Fruit fly (Drosophila melanogaster) whole organism, prepupa: Measurements from ENCODE around the gene Charon.
A peak's percentile ranks its signal among the peaks of the same experiment; 100 is the strongest.

ENCODE experiments used
- Blimp-1 ChIP-seq: fragments of 200-800 bp; sonication (Bioruptor generic); optimal IDR thresholded peaks from 3 replicates; lab custom pipeline; 2017; ENCODE audit warnings: missing biosample characterization, missing genetic modification characterization, mild to moderate bottlenecking, moderate library complexity, missing genetic modification reagents
- CG10631 ChIP-seq: fragments of 200-800 bp; sonication (Bioruptor generic); optimal IDR thresholded peaks from 2 replicates; lab custom pipeline; 2016; ENCODE audit warnings: missing biosample characterization, missing genetic modification characterization
- CG10669 ChIP-seq: fragments of 200-800 bp; sonication (Bioruptor generic); optimal IDR thresholded peaks from 3 replicates; lab custom pipeline; 2018; ENCODE audit warnings: missing biosample characterization, mild to moderate bottlenecking, missing genetic modification characterization, moderate library complexity
- CG11762 ChIP-seq: fragments of 200-800 bp; sonication (Bioruptor generic); optimal IDR thresholded peaks from 3 replicates; lab custom pipeline; 2016; ENCODE audit warnings: missing biosample characterization, missing genetic modification characterization; ENCODE audit not compliant: insufficient read depth
- CG11902 ChIP-seq: fragments of 200-800 bp; sonication (Bioruptor generic); optimal IDR thresholded peaks from 3 replicates; lab custom pipeline; 2016; ENCODE audit warnings: missing biosample characterization, missing genetic modification characterization
- CG15336 ChIP-seq: fragments of 200-800 bp; sonication (Bioruptor generic); IDR thresholded peaks from 2 replicates; pipeline ENCODE4 v1.3.6; 2022; ENCODE audit warnings: missing biosample characterization, missing genetic modification characterization
- CG1621 ChIP-seq: fragments of 200-800 bp; sonication (Bioruptor generic); optimal IDR thresholded peaks from 3 replicates; lab custom pipeline; 2018; ENCODE audit warnings: missing biosample characterization, mild to moderate bottlenecking, missing genetic modification characterization
- CG3032 ChIP-seq: fragments of 200-800 bp; optimal IDR thresholded peaks from 2 replicates; lab custom pipeline; 2019; ENCODE audit warnings: missing biosample characterization, mild to moderate bottlenecking, missing genetic modification characterization, moderate library complexity
- CG31627 ChIP-seq: fragments of 200-800 bp; sonication (Bioruptor generic); optimal IDR thresholded peaks from 3 replicates; lab custom pipeline; 2016; ENCODE audit warnings: missing biosample characterization, missing genetic modification characterization
- CG32006 ChIP-seq: fragments of 200-800 bp; sonication (Bioruptor generic); optimal IDR thresholded peaks from 3 replicates; lab custom pipeline; 2017; ENCODE audit warnings: missing biosample characterization, mild to moderate bottlenecking, missing genetic modification characterization
- CG34406 ChIP-seq: fragments of 200-800 bp; sonication (Bioruptor generic); optimal IDR thresholded peaks from 3 replicates; lab custom pipeline; 2016; ENCODE audit warnings: missing biosample characterization, missing genetic modification characterization
- CG3919 ChIP-seq: fragments of 200-800 bp; sonication (Bioruptor generic); optimal IDR thresholded peaks from 3 replicates; lab custom pipeline; 2016; ENCODE audit warnings: missing biosample characterization, missing genetic modification characterization
- CG4318 ChIP-seq: fragments of 200-800 bp; sonication (Bioruptor generic); optimal IDR thresholded peaks from 3 replicates; lab custom pipeline; 2017; ENCODE audit warnings: missing biosample characterization, mild to moderate bottlenecking, missing genetic modification characterization
- CG6163 ChIP-seq: fragments of 200-800 bp; sonication (Bioruptor generic); IDR thresholded peaks from 3 replicates; pipeline ENCODE4 v1.3.6; 2022; ENCODE audit warnings: missing biosample characterization, missing genetic modification characterization
- CG6276 ChIP-seq: fragments of 200-800 bp; sonication (Bioruptor generic); optimal IDR thresholded peaks from 2 replicates; lab custom pipeline; 2017; ENCODE audit warnings: missing biosample characterization, mild to moderate bottlenecking, missing genetic modification characterization
- CG6792 ChIP-seq: fragments of 200-800 bp; sonication (Bioruptor generic); optimal IDR thresholded peaks from 3 replicates; lab custom pipeline; 2016; ENCODE audit warnings: missing biosample characterization, missing genetic modification characterization
- CG6808 ChIP-seq: fragments of 200-800 bp; sonication (Bioruptor generic); optimal IDR thresholded peaks from 3 replicates; lab custom pipeline; 2017; ENCODE audit warnings: missing biosample characterization, missing genetic modification characterization, mild to moderate bottlenecking, moderate library complexity, missing genetic modification reagents
- CG7368 ChIP-seq: fragments of 200-800 bp; sonication (Bioruptor generic); optimal IDR thresholded peaks from 3 replicates; lab custom pipeline; 2016; ENCODE audit warnings: missing biosample characterization, missing genetic modification characterization
- CG8119 ChIP-seq: fragments of 200-800 bp; sonication (Bioruptor generic); IDR thresholded peaks from 3 replicates; pipeline ENCODE4 v1.3.6; 2022; ENCODE audit warnings: missing biosample characterization, missing genetic modification characterization
- CG8319 ChIP-seq: fragments of 200-800 bp; sonication (Bioruptor generic); optimal IDR thresholded peaks from 3 replicates; lab custom pipeline; 2016; ENCODE audit warnings: missing biosample characterization, missing genetic modification characterization
- CG8632 ChIP-seq: fragments of 200-800 bp; sonication (Bioruptor generic); optimal IDR thresholded peaks from 3 replicates; lab custom pipeline; 2016; ENCODE audit warnings: missing biosample characterization, missing genetic modification characterization
- Eip75B ChIP-seq: fragments of 200-800 bp; sonication (Bioruptor generic); optimal IDR thresholded peaks from 3 replicates; lab custom pipeline; 2016; ENCODE audit warnings: missing biosample characterization, missing genetic modification characterization
- Eip78C ChIP-seq: fragments of 200-800 bp; sonication (Bioruptor generic); peaks from one replicate; lab custom pipeline; 2016; ENCODE audit warnings: missing biosample characterization, missing genetic modification characterization
- Eip93F ChIP-seq: fragments of 200-800 bp; sonication (Bioruptor generic); optimal IDR thresholded peaks from 2 replicates; lab custom pipeline; 2016; ENCODE audit warnings: missing biosample characterization, mild to moderate bottlenecking, missing genetic modification characterization
- Ets21C ChIP-seq: fragments of 200-800 bp; sonication (Bioruptor generic); optimal IDR thresholded peaks from 3 replicates; lab custom pipeline; 2016; ENCODE audit warnings: missing biosample characterization, missing genetic modification characterization
- Ets96B ChIP-seq: fragments of 200-800 bp; optimal IDR thresholded peaks from 2 replicates; lab custom pipeline; 2019; ENCODE audit warnings: missing biosample characterization, mild to moderate bottlenecking, missing genetic modification characterization, moderate library complexity
- Gug ChIP-seq: fragments of 200-800 bp; sonication (Bioruptor generic); IDR thresholded peaks from 2 replicates; pipeline ENCODE4 v1.3.6; 2022; ENCODE audit warnings: missing biosample characterization, missing genetic modification characterization
- Hr38 ChIP-seq: sonication (Bioruptor generic); optimal IDR thresholded peaks from 2 replicates; lab custom pipeline; 2016; ENCODE audit warnings: missing biosample characterization, missing genetic modification characterization
- Hr39 ChIP-seq: fragments of 200-800 bp; sonication (Bioruptor generic); optimal IDR thresholded peaks from 2 replicates; lab custom pipeline; 2016; ENCODE audit warnings: missing biosample characterization, missing genetic modification characterization
- Hr4 ChIP-seq: fragments of 200-800 bp; sonication (Bioruptor generic); optimal IDR thresholded peaks from 3 replicates; lab custom pipeline; 2016; ENCODE audit warnings: missing biosample characterization, missing genetic modification characterization
- Lpt ChIP-seq: fragments of 200-800 bp; sonication (Bioruptor generic); optimal IDR thresholded peaks from 3 replicates; lab custom pipeline; 2016; ENCODE audit warnings: missing biosample characterization, missing genetic modification characterization
- Met ChIP-seq: fragments of 200-800 bp; sonication (Bioruptor generic); optimal IDR thresholded peaks from 3 replicates; lab custom pipeline; 2016; ENCODE audit warnings: missing biosample characterization, missing genetic modification characterization
- Smox ChIP-seq: fragments of 200-800 bp; sonication (Bioruptor generic); optimal IDR thresholded peaks from 3 replicates; lab custom pipeline; 2016; ENCODE audit warnings: missing biosample characterization, missing genetic modification characterization
- Sox102F ChIP-seq: fragments of 200-800 bp; sonication (Bioruptor generic); optimal IDR thresholded peaks from 2 replicates; lab custom pipeline; 2016; ENCODE audit warnings: missing biosample characterization, mild to moderate bottlenecking, missing genetic modification characterization
- Sox14 ChIP-seq: fragments of 200-800 bp; sonication (Bioruptor generic); optimal IDR thresholded peaks from 3 replicates; lab custom pipeline; 2016; ENCODE audit warnings: missing biosample characterization, missing genetic modification characterization
- Sox15 ChIP-seq: fragments of 200-800 bp; sonication (Bioruptor generic); optimal IDR thresholded peaks from 3 replicates; lab custom pipeline; 2016; ENCODE audit warnings: missing biosample characterization, missing genetic modification characterization
- achi ChIP-seq: fragments of 200-800 bp; sonication (Bioruptor generic); optimal IDR thresholded peaks from 3 replicates; lab custom pipeline; 2016; ENCODE audit warnings: missing biosample characterization, missing genetic modification characterization
- acj6 ChIP-seq: fragments of 200-800 bp; sonication (Bioruptor generic); optimal IDR thresholded peaks from 3 replicates; lab custom pipeline; 2016; ENCODE audit warnings: missing biosample characterization, missing genetic modification characterization
- cyc ChIP-seq: fragments of 200-800 bp; sonication (Bioruptor generic); optimal IDR thresholded peaks from 3 replicates; lab custom pipeline; 2016; ENCODE audit warnings: missing biosample characterization, missing genetic modification characterization
- dac ChIP-seq: fragments of 200-800 bp; sonication (Bioruptor generic); optimal IDR thresholded peaks from 2 replicates; lab custom pipeline; 2017; ENCODE audit warnings: missing biosample characterization, mild to moderate bottlenecking, missing genetic modification characterization
- eg ChIP-seq: fragments of 200-800 bp; sonication (Bioruptor generic); IDR thresholded peaks from 3 replicates; pipeline ENCODE4 v1.3.6; 2022; ENCODE audit warnings: missing biosample characterization, missing genetic modification characterization
- esn ChIP-seq: fragments of 200-800 bp; sonication (Bioruptor generic); optimal IDR thresholded peaks from 2 replicates; lab custom pipeline; 2016; ENCODE audit warnings: missing biosample characterization, mild to moderate bottlenecking, missing genetic modification characterization, moderate library complexity
- fd59A ChIP-seq: fragments of 200-800 bp; sonication (Bioruptor generic); optimal IDR thresholded peaks from 2 replicates; lab custom pipeline; 2017; ENCODE audit warnings: missing biosample characterization, mild to moderate bottlenecking, missing genetic modification characterization, missing genetic modification reagents
- fd85E ChIP-seq: fragments of 200-800 bp; sonication (Bioruptor generic); optimal IDR thresholded peaks from 3 replicates; lab custom pipeline; 2016; ENCODE audit warnings: missing biosample characterization, missing genetic modification characterization
- fkh ChIP-seq: fragments of 200-800 bp; sonication (Bioruptor generic); optimal IDR thresholded peaks from 3 replicates; lab custom pipeline; 2017; ENCODE audit warnings: missing biosample characterization, mild to moderate bottlenecking, missing genetic modification characterization, moderate library complexity
- lz ChIP-seq: fragments of 200-800 bp; sonication (Bioruptor generic); optimal IDR thresholded peaks from 3 replicates; lab custom pipeline; 2016; ENCODE audit warnings: missing biosample characterization, missing genetic modification characterization
- net ChIP-seq: fragments of 200-800 bp; sonication (Bioruptor generic); optimal IDR thresholded peaks from 3 replicates; lab custom pipeline; 2016; ENCODE audit warnings: missing biosample characterization, missing genetic modification characterization
- pdm3 ChIP-seq: fragments of 200-800 bp; sonication (Bioruptor generic); optimal IDR thresholded peaks from 3 replicates; lab custom pipeline; 2016; ENCODE audit warnings: missing biosample characterization, missing genetic modification characterization
- salr ChIP-seq, 2 experiments: fragments of 200-800 bp; sonication (Bioruptor generic); optimal IDR thresholded peaks; 3 replicates each; lab custom pipeline; 2016 to 2018; ENCODE audit warnings: missing biosample characterization in 2 of 2, missing genetic modification characterization in 2 of 2, mild to moderate bottlenecking in 1 of 2
- spab ChIP-seq: fragments of 200-800 bp; sonication (Bioruptor generic); optimal IDR thresholded peaks from 2 replicates; lab custom pipeline; 2017; ENCODE audit warnings: missing biosample characterization, mild to moderate bottlenecking, missing genetic modification characterization, missing genetic modification reagents
- ss ChIP-seq, 2 experiments: fragments of 200-800 bp; sonication (Bioruptor generic); optimal IDR thresholded peaks; 2 replicates in 1 of 2; 3 replicates in 1 of 2; lab custom pipeline; 2017 to 2018; ENCODE audit warnings: mild to moderate bottlenecking in 2 of 2, missing biosample characterization in 2 of 2, missing genetic modification characterization in 2 of 2, moderate library complexity in 1 of 2
- topi ChIP-seq: fragments of 200-800 bp; sonication (Bioruptor generic); optimal IDR thresholded peaks from 3 replicates; lab custom pipeline; 2016; ENCODE audit warnings: missing biosample characterization, missing genetic modification characterization
- vri ChIP-seq: fragments of 200-800 bp; sonication (Bioruptor generic); optimal IDR thresholded peaks from 3 replicates; lab custom pipeline; 2016; ENCODE audit warnings: missing biosample characterization, mild to moderate bottlenecking, missing genetic modification characterization

The Charon gene

DNA sequence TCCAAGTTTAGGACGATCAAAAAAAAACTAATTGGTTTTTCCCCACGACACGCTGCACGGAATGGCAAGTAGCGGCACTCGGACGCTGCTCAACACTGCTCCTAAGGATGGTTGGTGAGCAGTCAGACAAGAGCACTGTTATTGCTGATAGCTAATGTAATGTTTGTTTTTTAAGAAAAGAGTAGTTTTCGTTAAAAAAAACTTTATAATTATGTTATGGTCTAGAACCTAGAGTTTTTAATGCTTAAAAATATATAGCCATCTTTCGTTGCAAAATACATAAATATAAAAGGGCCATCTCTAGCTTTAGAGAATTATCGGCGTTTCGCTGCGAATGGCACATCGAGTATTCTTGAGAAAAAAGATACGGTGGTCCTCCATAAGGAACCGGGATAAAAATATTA is at the start of gene Charon, which contains the start of gene CG4887:
Charon (minus strand) TSS at position 102 of the 404 bp plus-strand sequence.
CG4887 (plus strand) TSS at position 306 of the 404 bp plus-strand sequence.
- TF ChIP-seq CG8632 (GFP tag; lab: Kevin White, UChicago) = no peak
- no peak for TF ChIP-seq Sox102F (GFP tag; lab: Kevin White, UChicago)
- TF ChIP-seq CG1621 (tag; lab: Kevin White, UChicago) = peak; percentile 48
- TF ChIP-seq net (GFP tag; lab: Kevin White, UChicago) = no peak
- TF ChIP-seq salr (GFP tag; optimal IDR thresholded peaks at IDR 0.05; lab: Kevin White, UChicago) = peak in 1 of 2 experiments; percentile 29
- peak; percentile 78 for TF ChIP-seq CG3032
- no peak for TF ChIP-seq Smox (GFP tag; lab: Kevin White, UChicago)
- no peak for TF ChIP-seq CG32006 (GFP tag; lab: Kevin White, UChicago)
- no peak for TF ChIP-seq pdm3 (GFP tag; lab: Kevin White, UChicago)
- TF ChIP-seq CG34406 (GFP tag; lab: Kevin White, UChicago) = no peak
- TF ChIP-seq CG6163 (GFP tag; lab: Robert Waterston, UW) = peak; percentile 50; the same call in 2 of the 3 replicates
- TF ChIP-seq fd85E (GFP tag; lab: Kevin White, UChicago) = no peak
- TF ChIP-seq vri (GFP tag; lab: Kevin White, UChicago) = no peak
- no peak for TF ChIP-seq Eip75B
- TF ChIP-seq spab = no peak
- peak; percentile 41; the same call in 1 of the 2 replicates for TF ChIP-seq CG15336 (GFP tag; lab: Robert Waterston, UW)
- no peak for TF ChIP-seq Eip78C (GFP tag; lab: Kevin White, UChicago)
- peak; percentile 76 for TF ChIP-seq Gug (GFP tag; lab: Robert Waterston, UW)
- TF ChIP-seq CG31627 (GFP tag; lab: Kevin White, UChicago) = peak; percentile 92
- TF ChIP-seq CG3919 (GFP tag; lab: Kevin White, UChicago) = no peak
- TF ChIP-seq Hr4 = no peak
- TF ChIP-seq Hr39 (GFP tag; lab: Kevin White, UChicago) = peak; percentile 89
- peak; percentile 74 for TF ChIP-seq CG6792 (GFP tag; lab: Kevin White, UChicago)
- TF ChIP-seq lz (GFP tag; lab: Kevin White, UChicago) = peak; percentile 87
- TF ChIP-seq fd59A (GFP tag; lab: Kevin White, UChicago) = peak; percentile 32
- TF ChIP-seq fkh (GFP tag; lab: Kevin White, UChicago) = no peak
- no peak for TF ChIP-seq CG4318 (GFP tag; lab: Kevin White, UChicago)
- peak; percentile 77 for TF ChIP-seq Sox15
- peak; percentile 50 for TF ChIP-seq CG11762 (GFP tag; lab: Kevin White, UChicago)
- no peak for TF ChIP-seq CG6276 (GFP tag; lab: Kevin White, UChicago)
- TF ChIP-seq cyc (GFP tag; lab: Kevin White, UChicago) = peak; percentile 87
- no peak for TF ChIP-seq Eip93F (GFP tag; lab: Kevin White, UChicago)
- TF ChIP-seq CG8119 (GFP tag; lab: Robert Waterston, UW) = peak; percentile 37; the same call in 2 of the 3 replicates
- no peak for TF ChIP-seq Ets21C
- TF ChIP-seq esn (GFP tag; lab: Kevin White, UChicago) = peak; percentile 90
- no peak for TF ChIP-seq CG7368
- TF ChIP-seq CG8319 (GFP tag; lab: Kevin White, UChicago) = peak; percentile 64
- TF ChIP-seq Sox14 (GFP tag; lab: Kevin White, UChicago) = no peak
- no peak for TF ChIP-seq Blimp-1 (GFP tag; lab: Kevin White, UChicago)
- peak; percentile 46 for TF ChIP-seq dac
- TF ChIP-seq CG10669 = no peak
- TF ChIP-seq Met (GFP tag; lab: Kevin White, UChicago) = no peak
- TF ChIP-seq CG10631 = no peak
- TF ChIP-seq ss (GFP tag; optimal IDR thresholded peaks at IDR 0.05; lab: Kevin White, UChicago) = no peak
- TF ChIP-seq Hr38 (GFP tag; lab: Kevin White, UChicago) = peak; percentile 25
- TF ChIP-seq topi = peak; percentile 83
- TF ChIP-seq eg (GFP tag; lab: Robert Waterston, UW) = peak; percentile 64; the same call in 2 of the 3 replicates
- TF ChIP-seq acj6 (GFP tag; lab: Kevin White, UChicago) = no peak
- peak; percentile 35 for TF ChIP-seq Lpt (GFP tag; lab: Kevin White, UChicago)
- TF ChIP-seq CG6808 (GFP tag; lab: Kevin White, UChicago) = no peak
- TF ChIP-seq Ets96B (tag; lab: Kevin White, UChicago) = peak; percentile 58
- TF ChIP-seq achi (GFP tag; lab: Kevin White, UChicago) = peak; percentile 81
- TF ChIP-seq CG11902 (GFP tag; lab: Kevin White, UChicago) = peak; percentile 75
